Fruit fly (Drosophila melanogaster) whole organism, prepupa: ENCODE results near the gene mre11.

ENCODE experiments used
- Blimp-1 ChIP-seq: fragments of 200-800 bp; sonication (Bioruptor generic); optimal IDR thresholded peaks from 3 replicates; lab custom pipeline; 2017; ENCODE audit warnings: missing biosample characterization, missing genetic modification characterization, mild to moderate bottlenecking, moderate library complexity, missing genetic modification reagents
- CG10631 ChIP-seq: fragments of 200-800 bp; sonication (Bioruptor generic); optimal IDR thresholded peaks from 2 replicates; lab custom pipeline; 2016; ENCODE audit warnings: missing biosample characterization, missing genetic modification characterization
- CG10669 ChIP-seq: fragments of 200-800 bp; sonication (Bioruptor generic); optimal IDR thresholded peaks from 3 replicates; lab custom pipeline; 2018; ENCODE audit warnings: missing biosample characterization, mild to moderate bottlenecking, missing genetic modification characterization, moderate library complexity
- CG11294 ChIP-seq: fragments of 200-800 bp; sonication (Bioruptor generic); IDR thresholded peaks from 2 replicates; pipeline ENCODE4 v1.3.6; 2022; ENCODE audit warnings: missing biosample characterization, missing genetic modification characterization
- CG11762 ChIP-seq: fragments of 200-800 bp; sonication (Bioruptor generic); optimal IDR thresholded peaks from 3 replicates; lab custom pipeline; 2016; ENCODE audit warnings: missing biosample characterization, missing genetic modification characterization; ENCODE audit not compliant: insufficient read depth
- CG11902 ChIP-seq: fragments of 200-800 bp; sonication (Bioruptor generic); optimal IDR thresholded peaks from 3 replicates; lab custom pipeline; 2016; ENCODE audit warnings: missing biosample characterization, missing genetic modification characterization
- CG15336 ChIP-seq: fragments of 200-800 bp; sonication (Bioruptor generic); IDR thresholded peaks from 2 replicates; pipeline ENCODE4 v1.3.6; 2022; ENCODE audit warnings: missing biosample characterization, missing genetic modification characterization
- CG1621 ChIP-seq: fragments of 200-800 bp; sonication (Bioruptor generic); optimal IDR thresholded peaks from 3 replicates; lab custom pipeline; 2018; ENCODE audit warnings: missing biosample characterization, mild to moderate bottlenecking, missing genetic modification characterization
- CG16779 ChIP-seq: fragments of 200-800 bp; sonication (Bioruptor generic); optimal IDR thresholded peaks from 3 replicates; lab custom pipeline; 2017; ENCODE audit warnings: missing biosample characterization, mild to moderate bottlenecking, missing genetic modification characterization
- CG3032 ChIP-seq: fragments of 200-800 bp; optimal IDR thresholded peaks from 2 replicates; lab custom pipeline; 2019; ENCODE audit warnings: missing biosample characterization, mild to moderate bottlenecking, missing genetic modification characterization, moderate library complexity
- CG31627 ChIP-seq: fragments of 200-800 bp; sonication (Bioruptor generic); optimal IDR thresholded peaks from 3 replicates; lab custom pipeline; 2016; ENCODE audit warnings: missing biosample characterization, missing genetic modification characterization
- CG32006 ChIP-seq: fragments of 200-800 bp; sonication (Bioruptor generic); optimal IDR thresholded peaks from 3 replicates; lab custom pipeline; 2017; ENCODE audit warnings: missing biosample characterization, mild to moderate bottlenecking, missing genetic modification characterization
- CG34406 ChIP-seq: fragments of 200-800 bp; sonication (Bioruptor generic); optimal IDR thresholded peaks from 3 replicates; lab custom pipeline; 2016; ENCODE audit warnings: missing biosample characterization, missing genetic modification characterization
- CG3919 ChIP-seq: fragments of 200-800 bp; sonication (Bioruptor generic); optimal IDR thresholded peaks from 3 replicates; lab custom pipeline; 2016; ENCODE audit warnings: missing biosample characterization, missing genetic modification characterization
- CG4318 ChIP-seq: fragments of 200-800 bp; sonication (Bioruptor generic); optimal IDR thresholded peaks from 3 replicates; lab custom pipeline; 2017; ENCODE audit warnings: missing biosample characterization, mild to moderate bottlenecking, missing genetic modification characterization
- CG6163 ChIP-seq: fragments of 200-800 bp; sonication (Bioruptor generic); IDR thresholded peaks from 3 replicates; pipeline ENCODE4 v1.3.6; 2022; ENCODE audit warnings: missing biosample characterization, missing genetic modification characterization
- CG6792 ChIP-seq: fragments of 200-800 bp; sonication (Bioruptor generic); optimal IDR thresholded peaks from 3 replicates; lab custom pipeline; 2016; ENCODE audit warnings: missing biosample characterization, missing genetic modification characterization
- CG6808 ChIP-seq: fragments of 200-800 bp; sonication (Bioruptor generic); optimal IDR thresholded peaks from 3 replicates; lab custom pipeline; 2017; ENCODE audit warnings: missing biosample characterization, missing genetic modification characterization, mild to moderate bottlenecking, moderate library complexity, missing genetic modification reagents
- CG8119 ChIP-seq: fragments of 200-800 bp; sonication (Bioruptor generic); IDR thresholded peaks from 3 replicates; pipeline ENCODE4 v1.3.6; 2022; ENCODE audit warnings: missing biosample characterization, missing genetic modification characterization
- CG8632 ChIP-seq: fragments of 200-800 bp; sonication (Bioruptor generic); optimal IDR thresholded peaks from 3 replicates; lab custom pipeline; 2016; ENCODE audit warnings: missing biosample characterization, missing genetic modification characterization
- Eip75B ChIP-seq: fragments of 200-800 bp; sonication (Bioruptor generic); optimal IDR thresholded peaks from 3 replicates; lab custom pipeline; 2016; ENCODE audit warnings: missing biosample characterization, missing genetic modification characterization
- Eip78C ChIP-seq: fragments of 200-800 bp; sonication (Bioruptor generic); peaks from one replicate; lab custom pipeline; 2016; ENCODE audit warnings: missing biosample characterization, missing genetic modification characterization
- Ets21C ChIP-seq: fragments of 200-800 bp; sonication (Bioruptor generic); optimal IDR thresholded peaks from 3 replicates; lab custom pipeline; 2016; ENCODE audit warnings: missing biosample characterization, missing genetic modification characterization
- Ets96B ChIP-seq: fragments of 200-800 bp; optimal IDR thresholded peaks from 2 replicates; lab custom pipeline; 2019; ENCODE audit warnings: missing biosample characterization, mild to moderate bottlenecking, missing genetic modification characterization, moderate library complexity
- Gug ChIP-seq: fragments of 200-800 bp; sonication (Bioruptor generic); IDR thresholded peaks from 2 replicates; pipeline ENCODE4 v1.3.6; 2022; ENCODE audit warnings: missing biosample characterization, missing genetic modification characterization
- Hr39 ChIP-seq: fragments of 200-800 bp; sonication (Bioruptor generic); optimal IDR thresholded peaks from 2 replicates; lab custom pipeline; 2016; ENCODE audit warnings: missing biosample characterization, missing genetic modification characterization
- Hr4 ChIP-seq: fragments of 200-800 bp; sonication (Bioruptor generic); optimal IDR thresholded peaks from 3 replicates; lab custom pipeline; 2016; ENCODE audit warnings: missing biosample characterization, missing genetic modification characterization
- Lpt ChIP-seq: fragments of 200-800 bp; sonication (Bioruptor generic); optimal IDR thresholded peaks from 3 replicates; lab custom pipeline; 2016; ENCODE audit warnings: missing biosample characterization, missing genetic modification characterization
- Met ChIP-seq: fragments of 200-800 bp; sonication (Bioruptor generic); optimal IDR thresholded peaks from 3 replicates; lab custom pipeline; 2016; ENCODE audit warnings: missing biosample characterization, missing genetic modification characterization
- OdsH ChIP-seq: fragments of 200-800 bp; sonication (Bioruptor generic); optimal IDR thresholded peaks from 3 replicates; lab custom pipeline; 2016; ENCODE audit warnings: missing biosample characterization, missing genetic modification characterization
- Smox ChIP-seq: fragments of 200-800 bp; sonication (Bioruptor generic); optimal IDR thresholded peaks from 3 replicates; lab custom pipeline; 2016; ENCODE audit warnings: missing biosample characterization, missing genetic modification characterization
- Sox102F ChIP-seq: fragments of 200-800 bp; sonication (Bioruptor generic); optimal IDR thresholded peaks from 2 replicates; lab custom pipeline; 2016; ENCODE audit warnings: missing biosample characterization, mild to moderate bottlenecking, missing genetic modification characterization
- acj6 ChIP-seq: fragments of 200-800 bp; sonication (Bioruptor generic); optimal IDR thresholded peaks from 3 replicates; lab custom pipeline; 2016; ENCODE audit warnings: missing biosample characterization, missing genetic modification characterization
- dac ChIP-seq: fragments of 200-800 bp; sonication (Bioruptor generic); optimal IDR thresholded peaks from 2 replicates; lab custom pipeline; 2017; ENCODE audit warnings: missing biosample characterization, mild to moderate bottlenecking, missing genetic modification characterization
- eg ChIP-seq: fragments of 200-800 bp; sonication (Bioruptor generic); IDR thresholded peaks from 3 replicates; pipeline ENCODE4 v1.3.6; 2022; ENCODE audit warnings: missing biosample characterization, missing genetic modification characterization
- esn ChIP-seq: fragments of 200-800 bp; sonication (Bioruptor generic); optimal IDR thresholded peaks from 2 replicates; lab custom pipeline; 2016; ENCODE audit warnings: missing biosample characterization, mild to moderate bottlenecking, missing genetic modification characterization, moderate library complexity
- fd59A ChIP-seq: fragments of 200-800 bp; sonication (Bioruptor generic); optimal IDR thresholded peaks from 2 replicates; lab custom pipeline; 2017; ENCODE audit warnings: missing biosample characterization, mild to moderate bottlenecking, missing genetic modification characterization, missing genetic modification reagents
- fd85E ChIP-seq: fragments of 200-800 bp; sonication (Bioruptor generic); optimal IDR thresholded peaks from 3 replicates; lab custom pipeline; 2016; ENCODE audit warnings: missing biosample characterization, missing genetic modification characterization
- lz ChIP-seq: fragments of 200-800 bp; sonication (Bioruptor generic); optimal IDR thresholded peaks from 3 replicates; lab custom pipeline; 2016; ENCODE audit warnings: missing biosample characterization, missing genetic modification characterization
- net ChIP-seq: fragments of 200-800 bp; sonication (Bioruptor generic); optimal IDR thresholded peaks from 3 replicates; lab custom pipeline; 2016; ENCODE audit warnings: missing biosample characterization, missing genetic modification characterization
- pdm3 ChIP-seq: fragments of 200-800 bp; sonication (Bioruptor generic); optimal IDR thresholded peaks from 3 replicates; lab custom pipeline; 2016; ENCODE audit warnings: missing biosample characterization, missing genetic modification characterization
- salr ChIP-seq, 2 experiments: fragments of 200-800 bp; sonication (Bioruptor generic); optimal IDR thresholded peaks; 3 replicates each; lab custom pipeline; 2016 to 2018; ENCODE audit warnings: missing biosample characterization in 2 of 2, missing genetic modification characterization in 2 of 2, mild to moderate bottlenecking in 1 of 2
- spab ChIP-seq: fragments of 200-800 bp; sonication (Bioruptor generic); optimal IDR thresholded peaks from 2 replicates; lab custom pipeline; 2017; ENCODE audit warnings: missing biosample characterization, mild to moderate bottlenecking, missing genetic modification characterization, missing genetic modification reagents
- ss ChIP-seq, 2 experiments: fragments of 200-800 bp; sonication (Bioruptor generic); optimal IDR thresholded peaks; 2 replicates in 1 of 2; 3 replicates in 1 of 2; lab custom pipeline; 2017 to 2018; ENCODE audit warnings: mild to moderate bottlenecking in 2 of 2, missing biosample characterization in 2 of 2, missing genetic modification characterization in 2 of 2, moderate library complexity in 1 of 2
- svp ChIP-seq: fragments of 200-800 bp; sonication (Bioruptor generic); peaks from one replicate; lab custom pipeline; 2016; ENCODE audit warnings: missing biosample characterization, missing genetic modification characterization
- topi ChIP-seq: fragments of 200-800 bp; sonication (Bioruptor generic); optimal IDR thresholded peaks from 3 replicates; lab custom pipeline; 2016; ENCODE audit warnings: missing biosample characterization, missing genetic modification characterization
- vri ChIP-seq: fragments of 200-800 bp; sonication (Bioruptor generic); optimal IDR thresholded peaks from 3 replicates; lab custom pipeline; 2016; ENCODE audit warnings: missing biosample characterization, mild to moderate bottlenecking, missing genetic modification characterization

mre11 gene

dm6 chr2L:11326373-11326772, 44.5 kb downstream of the mre11 start (continued):
- TF ChIP-seq CG3919 (peak; percentile 58), CG6808 (GFP tag; lab: Kevin White, UChicago) (peak; percentile 25), Eip75B (peak; percentile 53), CG8119 (no peak), ss (GFP tag; optimal IDR thresholded peaks at IDR 0.05; lab: Kevin White, UChicago) (peak in 1 of 2 experiments; percentile 39), svp (peak; percentile 85), salr (GFP tag; optimal IDR thresholded peaks at IDR 0.05; lab: Kevin White, UChicago) (no peak), CG4318 (GFP tag; lab: Kevin White, UChicago) (no peak), eg (GFP tag; lab: Robert Waterston, UW) (no peak), fd59A (GFP tag; lab: Kevin White, UChicago) (no peak), CG31627 (no peak), CG10631 (GFP tag; lab: Kevin White, UChicago) (no peak), Met (GFP tag; lab: Kevin White, UChicago) (peak; percentile 59), CG8632 (GFP tag; lab: Kevin White, UChicago) (no peak), spab (GFP tag; lab: Kevin White, UChicago) (peak; percentile 35), CG11294 (GFP tag; lab: Robert Waterston, UW) (no peak), CG6792 (GFP tag; lab: Kevin White, UChicago) (peak; percentile 41)
- TF ChIP-seq, all 60 proteins: peak for 25

DNA sequence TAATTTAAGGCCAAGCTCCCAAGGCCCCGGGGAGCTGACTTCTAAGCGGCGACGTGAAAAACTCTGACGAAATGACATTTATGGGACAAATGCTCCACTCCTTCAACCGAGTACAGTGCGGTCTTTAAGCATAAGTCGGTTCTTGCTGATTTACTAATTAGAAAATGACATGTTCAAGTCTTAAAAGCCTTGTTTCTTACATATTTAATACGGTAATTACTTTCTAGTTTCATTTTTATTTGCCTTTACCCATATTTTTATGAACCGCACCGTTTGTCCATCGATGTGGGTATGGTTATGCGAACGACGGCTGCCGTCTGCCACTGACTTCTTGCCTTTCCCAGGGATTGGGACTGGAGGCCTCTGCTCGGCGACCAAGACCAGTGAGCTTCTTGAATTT, 46.5 kb downstream of the mre11 start:
- TF ChIP-seq CG11762 (GFP tag; lab: Kevin White, UChicago), result no peak
- TF ChIP-seq Gug, result peak; percentile 21; the same call in 1 of the 2 replicates
- TF ChIP-seq Eip75B, result peak; percentile 29
- TF ChIP-seq Hr39, result peak; percentile 72
- TF ChIP-seq dac (GFP tag; lab: Kevin White, UChicago), result no peak
- TF ChIP-seq CG6808 (GFP tag; lab: Kevin White, UChicago), result no peak
- TF ChIP-seq CG10631 (GFP tag; lab: Kevin White, UChicago), result peak; percentile 46
- peak; percentile 61 for TF ChIP-seq topi (GFP tag; lab: Kevin White, UChicago)
- peak; percentile 58 for TF ChIP-seq CG6792 (GFP tag; lab: Kevin White, UChicago)
- no peak for TF ChIP-seq spab (GFP tag; lab: Kevin White, UChicago)
- TF ChIP-seq CG8119, result peak; percentile 59; the same call in 2 of the 3 replicates
- peak; percentile 7 for TF ChIP-seq Blimp-1 (GFP tag; lab: Kevin White, UChicago)
- TF ChIP-seq fd59A (GFP tag; lab: Kevin White, UChicago), result no peak
- peak; percentile 19 for TF ChIP-seq CG8632 (GFP tag; lab: Kevin White, UChicago)
- peak; percentile 36 for TF ChIP-seq pdm3 (GFP tag; lab: Kevin White, UChicago)
- peak; percentile 47 for TF ChIP-seq acj6 (GFP tag; lab: Kevin White, UChicago)
- peak; percentile 66 for TF ChIP-seq CG31627
- TF ChIP-seq CG16779, result no peak
- peak; percentile 66; the same call in 2 of the 3 replicates for TF ChIP-seq CG6163 (GFP tag; lab: Robert Waterston, UW)
- peak; percentile 12 for TF ChIP-seq CG1621
- TF ChIP-seq Hr4 (GFP tag; lab: Kevin White, UChicago), result peak; percentile 37
- peak; percentile 46; the same call in 1 of the 2 replicates for TF ChIP-seq CG15336 (GFP tag; lab: Robert Waterston, UW)
- peak; percentile 18 for TF ChIP-seq Ets96B
- TF ChIP-seq Ets21C (GFP tag; lab: Kevin White, UChicago), result peak; percentile 40
- peak in 1 of 2 experiments; percentile 4 for TF ChIP-seq salr (GFP tag; optimal IDR thresholded peaks at IDR 0.05; lab: Kevin White, UChicago)
- peak; percentile 61 for TF ChIP-seq lz (GFP tag; lab: Kevin White, UChicago)
- TF ChIP-seq Met (GFP tag; lab: Kevin White, UChicago), result peak; percentile 70
- TF ChIP-seq Sox102F, result peak; percentile 72
- TF ChIP-seq fd85E (GFP tag; lab: Kevin White, UChicago), result no peak
- TF ChIP-seq vri (GFP tag; lab: Kevin White, UChicago), result peak; percentile 51
- TF ChIP-seq Eip78C (GFP tag; lab: Kevin White, UChicago), result peak; percentile 77
- TF ChIP-seq CG3032, result no peak
- peak; percentile 59 for TF ChIP-seq Smox (GFP tag; lab: Kevin White, UChicago)
- no peak for TF ChIP-seq CG11902 (GFP tag; lab: Kevin White, UChicago)
- TF ChIP-seq net (GFP tag; lab: Kevin White, UChicago), result no peak
- TF ChIP-seq ss (GFP tag; optimal IDR thresholded peaks at IDR 0.05; lab: Kevin White, UChicago), result no peak
- peak; percentile 65 for TF ChIP-seq esn (GFP tag; lab: Kevin White, UChicago)
- TF ChIP-seq Lpt (GFP tag; lab: Kevin White, UChicago), result peak; percentile 24
- TF ChIP-seq OdsH (GFP tag; lab: Kevin White, UChicago), result peak; percentile 58
- peak; percentile 44 for TF ChIP-seq CG34406 (GFP tag; lab: Kevin White, UChicago)
- TF ChIP-seq eg (GFP tag; lab: Robert Waterston, UW), result peak; percentile 64; the same call in 2 of the 3 replicates
- no peak for TF ChIP-seq CG10669
- TF ChIP-seq CG3919, result peak; percentile 30
- peak; percentile 56 for TF ChIP-seq CG32006 (GFP tag; lab: Kevin White, UChicago)
